Worm (Caenorhabditis elegans): ENCODE data around the gene col-115.
"Not testable (repeated sequence)": the region's sequence is repeated elsewhere in the genome, so short reads cannot be mapped to it uniquely, and the experiment has no call there.

- TF ChIP-seq snpc-4 (tag; optimal IDR thresholded peaks at IDR 0.05); nhr-76 (tag; optimal IDR thresholded peaks at IDR 0.05); elt-1 (tag; optimal IDR thresholded peaks at IDR 0.05; ENCODE audit: borderline replicate concordance, insufficient read depth); blmp-1 (tag; optimal IDR thresholded peaks at IDR 0.05); nhr-237 (tag; optimal IDR thresholded peaks at IDR 0.05); ztf-11 (tag; optimal IDR thresholded peaks at IDR 0.05): not testable (repeated sequence)
- TF ChIP-seq lsy-2 (tag; optimal IDR thresholded peaks at IDR 0.05), result peak; percentile 41
- peak; percentile 70 for TF ChIP-seq ces-1 (GFP tag; optimal IDR thresholded peaks at IDR 0.05)
Measured at ce11 chrIV:8015726-8016312, 27.3 kb downstream of the col-115 start, which contains the start of gene C26B2.7.
